Worm (Caenorhabditis elegans): ENCODE data around the gene F41G3.3.

- no peak for TF ChIP-seq nhr-77 (tag; optimal IDR thresholded peaks at IDR 0.05)
- TF ChIP-seq unc-62 (GFP tag; optimal IDR thresholded peaks at IDR 0.05) = no peak
- no peak for TF ChIP-seq mdl-1 (tag; optimal IDR thresholded peaks at IDR 0.05)
- no peak for TF ChIP-seq elt-2 (tag; optimal IDR thresholded peaks at IDR 0.05)
Measured at ce11 chrII:6772482-6772881, 16.1 kb downstream of the F41G3.3 start.
